Worm (Caenorhabditis elegans) whole organism, L1 larva: ENCODE data around the gene rpn-6.1.

Experiments used
- C04F5.9 ChIP-seq: sonication (generic microtip); optimal IDR thresholded peaks from 2 replicates; lab custom pipeline; 2016; ENCODE audit warnings: missing genetic modification characterization, missing compliant biosample characterization
- C16A3.4 ChIP-seq: fragments of 150-350 bp; optimal IDR thresholded peaks from 2 replicates; lab custom pipeline; 2014; ENCODE audit warnings: missing biosample characterization, missing genetic modification characterization
- F16B12.6 ChIP-seq: fragments of 150-350 bp; optimal IDR thresholded peaks from 2 replicates; lab custom pipeline; 2014; ENCODE audit warnings: missing biosample characterization, missing genetic modification characterization
- Y116A8C.19 ChIP-seq: sonication (generic microtip); optimal IDR thresholded peaks from 2 replicates; lab custom pipeline; 2016; ENCODE audit warnings: missing compliant biosample characterization, missing genetic modification characterization, borderline replicate concordance
- aha-1 ChIP-seq: fragments of 150-350 bp; optimal IDR thresholded peaks from 2 replicates; lab custom pipeline; 2014; ENCODE audit warnings: missing biosample characterization, missing genetic modification characterization
- aly-2 ChIP-seq: fragments of 150-350 bp; optimal IDR thresholded peaks from 2 replicates; lab custom pipeline; 2014; ENCODE audit warnings: missing biosample characterization, missing genetic modification characterization
- blmp-1 ChIP-seq: fragments of 150-350 bp; optimal IDR thresholded peaks from 2 replicates; lab custom pipeline; 2014; ENCODE audit warnings: missing biosample characterization, missing genetic modification characterization
- ceh-63 ChIP-seq: fragments of 200-800 bp; sonication (Bioruptor generic); optimal IDR thresholded peaks from 2 replicates; lab custom pipeline; 2018; ENCODE audit warnings: mild to moderate bottlenecking, missing genetic modification characterization, missing compliant biosample characterization
- ceh-82 ChIP-seq, 3 experiments: fragments of 150-350 bp in 1 of 3; sonication (generic microtip) in 2 of 3; optimal IDR thresholded peaks; 2 replicates each; lab custom pipeline; 2014 to 2017; ENCODE audit warnings: missing biosample characterization in 3 of 3, missing genetic modification characterization in 3 of 3
- ceh-90 ChIP-seq: sonication (generic microtip); optimal IDR thresholded peaks from 2 replicates; lab custom pipeline; 2016; ENCODE audit warnings: missing genetic modification characterization, missing compliant biosample characterization
- dpl-1 ChIP-seq, 3 experiments: fragments of 150-350 bp in 2 of 3; sonication (generic microtip) in 1 of 3; optimal IDR thresholded peaks; 2 replicates each; lab custom pipeline; 2014 to 2017; ENCODE audit warnings: missing biosample characterization in 3 of 3, missing genetic modification characterization in 3 of 3, missing genetic modification reagents in 3 of 3
- efl-1 ChIP-seq, 4 experiments: fragments of 150-350 bp; optimal IDR thresholded peaks in 3 of 4; peaks in 1 of 4; 1 replicate in 1 of 4; 2 replicates in 3 of 4; lab custom pipeline; 2014; ENCODE audit warnings: missing biosample characterization in 2 of 4, missing genetic modification characterization in 2 of 4, missing genetic modification reagents in 2 of 4
- elt-3 ChIP-seq, 6 experiments: fragments of 150-350 bp in 1 of 6; sonication (generic microtip); optimal IDR thresholded peaks; 2 replicates each; lab custom pipeline; 2017 to 2018; ENCODE audit warnings: missing biosample characterization in 6 of 6, missing genetic modification characterization in 6 of 6, inconsistent platforms in 1 of 6
- ets-5 ChIP-seq: fragments of 200-800 bp; sonication (Bioruptor generic); IDR thresholded peaks from 2 replicates; pipeline ENCODE4 v1.3.6; 2022; ENCODE audit warnings: missing genetic modification characterization, missing compliant biosample characterization
- fkh-10 ChIP-seq: sonication (generic microtip); optimal IDR thresholded peaks from 2 replicates; lab custom pipeline; 2017; ENCODE audit warnings: missing biosample characterization, missing genetic modification reagents, missing genetic modification characterization
- fkh-4 ChIP-seq: sonication (generic microtip); optimal IDR thresholded peaks from 2 replicates; lab custom pipeline; 2016; ENCODE audit warnings: missing compliant biosample characterization, missing genetic modification characterization, borderline replicate concordance
- fkh-8 ChIP-seq: sonication (generic microtip); optimal IDR thresholded peaks from 2 replicates; lab custom pipeline; 2016; ENCODE audit warnings: mild to moderate bottlenecking, missing genetic modification characterization, missing compliant biosample characterization
- grh-1 ChIP-seq: fragments of 200-800 bp; sonication (Bioruptor generic); IDR thresholded peaks from 2 replicates; pipeline ENCODE4 v1.3.6; 2022; ENCODE audit warnings: missing genetic modification reagents, missing genetic modification characterization, missing compliant biosample characterization
- isw-1 ChIP-seq: fragments of 200-800 bp; sonication (Bioruptor generic); IDR thresholded peaks from 2 replicates; pipeline ENCODE4 v1.3.6; 2022; ENCODE audit warnings: missing genetic modification characterization, missing compliant biosample characterization
- jun-1 ChIP-seq: fragments of 150-350 bp; optimal IDR thresholded peaks from 2 replicates; lab custom pipeline; 2014; ENCODE audit warnings: missing biosample characterization, missing genetic modification reagents, missing genetic modification characterization
- lin-13 ChIP-seq: fragments of 150-350 bp; optimal IDR thresholded peaks from 2 replicates; lab custom pipeline; 2014; ENCODE audit warnings: missing biosample characterization, missing genetic modification reagents, missing genetic modification characterization
- lin-14 ChIP-seq: fragments of 200-800 bp; sonication (Bioruptor generic); optimal IDR thresholded peaks from 2 replicates; lab custom pipeline; 2018; ENCODE audit warnings: mild to moderate bottlenecking, missing genetic modification characterization, moderate library complexity, missing compliant biosample characterization
- lin-35 ChIP-seq, 2 experiments: fragments of 150-350 bp; optimal IDR thresholded peaks; 2 replicates each; lab custom pipeline; 2014; ENCODE audit warnings: missing biosample characterization in 2 of 2, missing genetic modification characterization in 2 of 2, missing genetic modification reagents in 2 of 2
- lsy-2 ChIP-seq, 2 experiments: fragments of 150-350 bp; optimal IDR thresholded peaks; 2 replicates each; lab custom pipeline; 2014; ENCODE audit warnings: missing biosample characterization in 2 of 2, missing genetic modification characterization in 2 of 2
- mdl-1 ChIP-seq, 2 experiments: fragments of 150-350 bp; optimal IDR thresholded peaks; 2 replicates each; lab custom pipeline; 2014 to 2017; ENCODE audit warnings: missing biosample characterization in 2 of 2, missing genetic modification characterization in 2 of 2, inconsistent platforms in 1 of 2
- mef-2 ChIP-seq: fragments of 150-350 bp; optimal IDR thresholded peaks from 2 replicates; lab custom pipeline; 2014; ENCODE audit warnings: missing biosample characterization, missing genetic modification characterization
- mep-1 ChIP-seq: fragments of 150-350 bp; optimal IDR thresholded peaks from 2 replicates; lab custom pipeline; 2014; ENCODE audit warnings: missing biosample characterization, missing genetic modification characterization
- nhr-19 ChIP-seq: fragments of 200-800 bp; sonication (Bioruptor generic); conservative IDR thresholded peaks from 2 replicates; pipeline ENCODE4 v1.3.6; 2022; ENCODE audit warnings: missing genetic modification characterization, missing compliant biosample characterization
- nhr-20 ChIP-seq: sonication (generic microtip); optimal IDR thresholded peaks from 2 replicates; lab custom pipeline; 2016; ENCODE audit warnings: mild to moderate bottlenecking, missing genetic modification characterization, missing compliant biosample characterization
- nhr-47 ChIP-seq: sonication (generic microtip); optimal IDR thresholded peaks from 2 replicates; lab custom pipeline; 2016; ENCODE audit warnings: mild to moderate bottlenecking, missing genetic modification characterization, moderate library complexity, missing compliant biosample characterization
- nhr-71 ChIP-seq: sonication (generic microtip); optimal IDR thresholded peaks from 2 replicates; lab custom pipeline; 2016; ENCODE audit warnings: mild to moderate bottlenecking, missing genetic modification characterization, moderate library complexity, missing compliant biosample characterization
- nhr-84 ChIP-seq: sonication (generic microtip); optimal IDR thresholded peaks from 2 replicates; lab custom pipeline; 2017; ENCODE audit warnings: missing biosample characterization, missing genetic modification characterization
- pqm-1 ChIP-seq: sonication (generic microtip); optimal IDR thresholded peaks from 3 replicates; lab custom pipeline; 2017; ENCODE audit warnings: missing biosample characterization, missing genetic modification characterization
- rnt-1 ChIP-seq: sonication (generic microtip); optimal IDR thresholded peaks from 2 replicates; lab custom pipeline; 2016; ENCODE audit warnings: mild to moderate bottlenecking, missing genetic modification characterization, moderate library complexity, missing compliant biosample characterization
- skn-1 ChIP-seq: fragments of 150-350 bp; optimal IDR thresholded peaks from 2 replicates; lab custom pipeline; 2014; ENCODE audit warnings: missing biosample characterization, missing genetic modification characterization
- snu-23 ChIP-seq: sonication (generic microtip); optimal IDR thresholded peaks from 2 replicates; lab custom pipeline; 2016; ENCODE audit warnings: missing genetic modification characterization, missing compliant biosample characterization
- sptf-1 ChIP-seq: fragments of 150-350 bp; optimal IDR thresholded peaks from 2 replicates; lab custom pipeline; 2014; ENCODE audit warnings: missing biosample characterization, missing genetic modification characterization
- sup-37 ChIP-seq: fragments of 200-800 bp; sonication (Bioruptor generic); optimal IDR thresholded peaks from 2 replicates; lab custom pipeline; 2018; ENCODE audit warnings: mild to moderate bottlenecking, missing genetic modification characterization, missing compliant biosample characterization
- swsn-7 ChIP-seq: sonication (generic microtip); optimal IDR thresholded peaks from 2 replicates; lab custom pipeline; 2016; ENCODE audit warnings: missing genetic modification characterization, missing compliant biosample characterization
- tbx-2 ChIP-seq: sonication (generic microtip); optimal IDR thresholded peaks from 2 replicates; lab custom pipeline; 2016; ENCODE audit warnings: missing genetic modification characterization, missing compliant biosample characterization
- tlp-1 ChIP-seq: fragments of 150-350 bp; optimal IDR thresholded peaks from 2 replicates; lab custom pipeline; 2014; ENCODE audit warnings: missing biosample characterization, missing genetic modification characterization
- unc-130 ChIP-seq: fragments of 150-350 bp; optimal IDR thresholded peaks from 2 replicates; lab custom pipeline; 2017; ENCODE audit warnings: missing biosample characterization, missing genetic modification characterization, inconsistent platforms
- unc-62 ChIP-seq: fragments of 150-350 bp; optimal IDR thresholded peaks from 2 replicates; lab custom pipeline; 2014; ENCODE audit warnings: missing biosample characterization, missing genetic modification reagents, missing genetic modification characterization
- unc-86 ChIP-seq: sonication (generic microtip); optimal IDR thresholded peaks from 2 replicates; lab custom pipeline; 2016; ENCODE audit warnings: missing genetic modification characterization, missing compliant biosample characterization
- xbp-1 ChIP-seq: sonication (generic microtip); optimal IDR thresholded peaks from 2 replicates; lab custom pipeline; 2016; ENCODE audit warnings: missing genetic modification characterization, missing compliant biosample characterization

Gene rpn-6.1

ce11 chrIII:6968655-6969054, 6.9 kb upstream of the rpn-6.1 start:
- TF ChIP-seq F16B12.6 (tag; lab: Kevin White, UChicago) = no peak
- no peak for TF ChIP-seq pqm-1 (tag; lab: Kevin White, UChicago)
- no peak for TF ChIP-seq ceh-90 (tag; lab: Kevin White, UChicago)
- no peak for TF ChIP-seq mep-1 (tag; lab: Kevin White, UChicago)
- no peak for TF ChIP-seq mef-2 (tag; lab: Kevin White, UChicago)
- TF ChIP-seq grh-1 (GFP tag; lab: Robert Waterston, UW) = no peak
- no peak for TF ChIP-seq aly-2 (tag; lab: Kevin White, UChicago)
- TF ChIP-seq ceh-63 (GFP tag; lab: Kevin White, UChicago) = no peak

- TF ChIP-seq nhr-19 (peak; percentile 41), ets-5 (no peak), swsn-7 (tag; lab: Kevin White, UChicago) (peak; percentile 23), snu-23 (GFP tag; lab: Kevin White, UChicago) (peak; percentile 53), mdl-1 (tag; optimal IDR thresholded peaks at IDR 0.05; lab: Kevin White, UChicago) (peak in 1 of 2 experiments; percentile 18), fkh-10 (no peak), unc-62 (no peak), fkh-4 (no peak), ceh-82 (tag; optimal IDR thresholded peaks at IDR 0.05; lab: Kevin White, UChicago) (peak in 2 of 3 experiments; percentile 4 to 30), lin-14 (GFP tag; lab: Kevin White, UChicago) (peak; percentile 30), Y116A8C.19 (tag; lab: Kevin White, UChicago) (no peak), C16A3.4 (peak; percentile 54), sup-37 (GFP tag; lab: Kevin White, UChicago) (no peak), jun-1 (no peak), aha-1 (no peak), unc-130 (no peak), xbp-1 (peak; percentile 36), efl-1 (optimal IDR thresholded peaks at IDR 0.05; lab: Kevin White, UChicago) (peak; percentile 91 to 95), efl-1 (GFP tag; optimal IDR thresholded peaks at IDR 0.05 in 1 of 2; lab: Kevin White, UChicago) (peak; percentile 90 to 99), rnt-1 (tag; lab: Kevin White, UChicago) (peak; percentile 34), blmp-1 (peak; percentile 43), tlp-1 (tag; lab: Kevin White, UChicago) (no peak), skn-1 (tag; lab: Kevin White, UChicago) (peak; percentile 51), isw-1 (GFP tag; lab: Robert Waterston, UW) (peak; percentile 34), mep-1 (tag; lab: Kevin White, UChicago) (peak; percentile 16), C04F5.9 (peak; percentile 42), tbx-2 (tag; lab: Kevin White, UChicago) (peak; percentile 20), nhr-20 (tag; lab: Kevin White, UChicago) (peak; percentile 11), F16B12.6 (tag; lab: Kevin White, UChicago) (peak; percentile 24), fkh-8 (tag; lab: Kevin White, UChicago) (peak; percentile 17), lsy-2 (tag; optimal IDR thresholded peaks at IDR 0.05; lab: Kevin White, UChicago) (peak; percentile 82 to 94), nhr-84 (tag; lab: Kevin White, UChicago) (no peak), sptf-1 (tag; lab: Kevin White, UChicago) (no peak), unc-86 (tag; lab: Kevin White, UChicago) (peak; percentile 7), ceh-90 (tag; lab: Kevin White, UChicago) (no peak), elt-3 (tag; optimal IDR thresholded peaks at IDR 0.05; lab: Kevin White, UChicago) (peak in 1 of 6 experiments; percentile 5), nhr-71 (tag; lab: Kevin White, UChicago) (peak; percentile 43), dpl-1 (GFP tag; optimal IDR thresholded peaks at IDR 0.05; lab: Kevin White, UChicago) (peak; percentile 84 to 92 (median 89)), nhr-47 (tag; lab: Kevin White, UChicago) (peak; percentile 42), lin-35 (GFP tag; optimal IDR thresholded peaks at IDR 0.05; lab: Kevin White, UChicago) (peak; percentile 90 to 95), lin-13 (GFP tag; lab: Kevin White, UChicago) (peak; percentile 12)
Measured at ce11 chrIII:6968080-6968639, 6.4 kb upstream of the rpn-6.1 start, which contains the start of gene panl-2. TSS of gene panl-2 (minus strand) at chrIII:6968130.
